Fruit fly (Drosophila melanogaster) whole organism: ENCODE data around the gene Rip11.

Experiments
- CG8478 ChIP-seq: fragments of >200 bp; optimal IDR thresholded peaks from 2 replicates; lab custom pipeline; 2018; ENCODE audit warnings: inconsistent platforms
- Dll ChIP-seq: fragments of >200 bp; optimal IDR thresholded peaks from 2 replicates; lab custom pipeline; 2017
- EcR ChIP-seq, 2 experiments: fragments of >200 bp; optimal IDR thresholded peaks; 2 replicates each; lab custom pipeline; 2017; ENCODE audit warnings: missing biosample characterization in 2 of 2, missing genetic modification characterization in 2 of 2, missing genetic modification reagents in 2 of 2
- pan ChIP-seq: fragments of >200 bp; optimal IDR thresholded peaks from 2 replicates; lab custom pipeline; 2017
- psq ChIP-seq: fragments of >200 bp; optimal IDR thresholded peaks from 2 replicates; lab custom pipeline; 2017
- usp ChIP-seq: fragments of >200 bp; optimal IDR thresholded peaks from 2 replicates; lab custom pipeline; 2017; ENCODE audit warnings: missing biosample characterization, missing genetic modification characterization, mixed read lengths

The Rip11 gene

dm6 chrX:18613434-18613833 is 34.0 kb downstream of the Rip11 start:
- no peak for TF ChIP-seq pan (lab: Kevin White, UChicago)
- TF ChIP-seq Dll (lab: Kevin White, UChicago), result no peak
- TF ChIP-seq EcR (GFP tag; optimal IDR thresholded peaks at IDR 0.05; lab: Kevin White, UChicago), result no peak
- TF ChIP-seq psq, result no peak
- TF ChIP-seq CG8478 (lab: Kevin White, UChicago), result no peak
- no peak for TF ChIP-seq usp

dm6 chrX:18587265-18587664 is 60.2 kb downstream of the Rip11 start:
- TF ChIP-seq EcR (GFP tag; optimal IDR thresholded peaks at IDR 0.05; lab: Kevin White, UChicago), result no peak
- TF ChIP-seq psq, result no peak
- TF ChIP-seq Dll (lab: Kevin White, UChicago), result no peak
- TF ChIP-seq CG8478 (lab: Kevin White, UChicago), result no peak
- no peak for TF ChIP-seq pan (lab: Kevin White, UChicago)
- TF ChIP-seq usp, result no peak
